Worm (Caenorhabditis elegans) whole organism, mixed stage, embryonic: ENCODE results near the gene hrpu-1.

Experiments
- M03D4.4 ChIP-seq: sonication (generic microtip); optimal IDR thresholded peaks from 2 replicates; lab custom pipeline; 2017; ENCODE audit warnings: mild to moderate bottlenecking, missing genetic modification characterization, missing compliant biosample characterization
- bed-3 ChIP-seq: fragments of 200-800 bp; sonication (Bioruptor generic); optimal IDR thresholded peaks from 3 replicates; lab custom pipeline; 2018; ENCODE audit warnings: mild to moderate bottlenecking, missing genetic modification characterization, moderate library complexity, missing compliant biosample characterization
- blmp-1 ChIP-seq: fragments of 150-350 bp; optimal IDR thresholded peaks from 2 replicates; lab custom pipeline; 2014; ENCODE audit warnings: missing biosample characterization, missing genetic modification characterization
- ceh-39 ChIP-seq: fragments of 150-350 bp; optimal IDR thresholded peaks from 2 replicates; lab custom pipeline; 2014; ENCODE audit warnings: missing biosample characterization, missing genetic modification characterization
- ceh-43 ChIP-seq: fragments of 200-800 bp; sonication (Bioruptor generic); optimal IDR thresholded peaks from 2 replicates; lab custom pipeline; 2018; ENCODE audit warnings: mild to moderate bottlenecking, missing genetic modification characterization, moderate library complexity, missing compliant biosample characterization
- ceh-83 ChIP-seq: fragments of 200-800 bp; sonication (Bioruptor generic); optimal IDR thresholded peaks from 2 replicates; lab custom pipeline; 2018; ENCODE audit warnings: mild to moderate bottlenecking, missing genetic modification characterization, missing compliant biosample characterization
- ces-1 ChIP-seq: fragments of 150-350 bp; optimal IDR thresholded peaks from 2 replicates; lab custom pipeline; 2014; ENCODE audit warnings: missing biosample characterization, missing genetic modification reagents, missing genetic modification characterization
- cnd-1 ChIP-seq: fragments of 200-800 bp; sonication (Bioruptor generic); optimal IDR thresholded peaks from 2 replicates; lab custom pipeline; 2018; ENCODE audit warnings: mild to moderate bottlenecking, missing genetic modification characterization, missing compliant biosample characterization
- drap-1 ChIP-seq: fragments of 200-800 bp; sonication (Bioruptor generic); optimal IDR thresholded peaks from 3 replicates; lab custom pipeline; 2018; ENCODE audit warnings: mild to moderate bottlenecking, missing genetic modification characterization, missing compliant biosample characterization
- elt-1 ChIP-seq: sonication (generic microtip); optimal IDR thresholded peaks from 2 replicates; lab custom pipeline; 2017; ENCODE audit warnings: missing genetic modification characterization, mild to moderate bottlenecking, missing compliant biosample characterization, antibody characterized with exemption, moderate library complexity, borderline replicate concordance; ENCODE audit not compliant: insufficient read depth
- elt-3 ChIP-seq: fragments of 150-350 bp; optimal IDR thresholded peaks from 2 replicates; lab custom pipeline; 2014; ENCODE audit warnings: missing biosample characterization, missing genetic modification characterization
- flh-1 ChIP-seq: fragments of 200-800 bp; sonication (Bioruptor generic); optimal IDR thresholded peaks from 2 replicates; lab custom pipeline; 2018; ENCODE audit warnings: mild to moderate bottlenecking, missing genetic modification characterization, moderate library complexity, missing compliant biosample characterization
- ham-2 ChIP-seq: fragments of 200-800 bp; sonication (Bioruptor generic); optimal IDR thresholded peaks from 2 replicates; lab custom pipeline; 2018; ENCODE audit warnings: mild to moderate bottlenecking, missing genetic modification characterization, missing compliant biosample characterization
- hlh-1 ChIP-seq: fragments of 150-350 bp; optimal IDR thresholded peaks from 2 replicates; lab custom pipeline; 2014; ENCODE audit warnings: missing biosample characterization, missing genetic modification reagents, missing genetic modification characterization
- lin-13 ChIP-seq: fragments of 150-350 bp; optimal IDR thresholded peaks from 2 replicates; lab custom pipeline; 2014; ENCODE audit warnings: missing biosample characterization, missing genetic modification characterization
- lin-32 ChIP-seq: fragments of 200-800 bp; sonication (Bioruptor generic); optimal IDR thresholded peaks from 2 replicates; lab custom pipeline; 2018; ENCODE audit warnings: mild to moderate bottlenecking, missing genetic modification characterization, missing compliant biosample characterization
- lsy-2 ChIP-seq: fragments of 150-350 bp; optimal IDR thresholded peaks from 2 replicates; lab custom pipeline; 2014; ENCODE audit warnings: missing biosample characterization, missing genetic modification characterization
- mab-5 ChIP-seq: fragments of 150-350 bp; optimal IDR thresholded peaks from 2 replicates; lab custom pipeline; 2014; ENCODE audit warnings: missing biosample characterization, missing genetic modification characterization
- mep-1 ChIP-seq: fragments of 150-350 bp; optimal IDR thresholded peaks from 2 replicates; lab custom pipeline; 2017; ENCODE audit warnings: missing biosample characterization, missing genetic modification reagents, missing genetic modification characterization, inconsistent platforms
- mls-2 ChIP-seq: sonication (generic microtip); optimal IDR thresholded peaks from 2 replicates; lab custom pipeline; 2016; ENCODE audit warnings: mild to moderate bottlenecking, missing genetic modification characterization, moderate library complexity, missing compliant biosample characterization
- nhr-12 ChIP-seq: fragments of 150-350 bp; optimal IDR thresholded peaks from 2 replicates; lab custom pipeline; 2014; ENCODE audit warnings: missing biosample characterization, missing genetic modification characterization
- nhr-2 ChIP-seq: fragments of 150-350 bp; optimal IDR thresholded peaks from 2 replicates; lab custom pipeline; 2014; ENCODE audit warnings: missing biosample characterization, missing genetic modification characterization
- nhr-237 ChIP-seq: fragments of 150-350 bp; optimal IDR thresholded peaks from 2 replicates; lab custom pipeline; 2014; ENCODE audit warnings: missing biosample characterization, missing genetic modification characterization
- nhr-76 ChIP-seq: sonication (generic microtip); optimal IDR thresholded peaks from 2 replicates; lab custom pipeline; 2017; ENCODE audit warnings: missing biosample characterization, missing genetic modification characterization
- pha-4 ChIP-seq: fragments of 150-350 bp; optimal IDR thresholded peaks from 2 replicates; lab custom pipeline; 2018; ENCODE audit warnings: missing biosample characterization, missing genetic modification reagents, missing genetic modification characterization
- snpc-4 ChIP-seq: fragments of 150-350 bp; optimal IDR thresholded peaks from 2 replicates; lab custom pipeline; 2014; ENCODE audit warnings: missing biosample characterization, missing genetic modification characterization
- sptf-1 ChIP-seq: sonication (generic microtip); optimal IDR thresholded peaks from 2 replicates; lab custom pipeline; 2017; ENCODE audit warnings: mild to moderate bottlenecking, missing genetic modification characterization, moderate library complexity, missing compliant biosample characterization
- tbx-8 ChIP-seq: fragments of 200-800 bp; sonication (Bioruptor generic); optimal IDR thresholded peaks from 2 replicates; lab custom pipeline; 2018; ENCODE audit warnings: mild to moderate bottlenecking, missing genetic modification characterization, moderate library complexity, missing compliant biosample characterization
- unc-120 ChIP-seq: sonication (generic microtip); optimal IDR thresholded peaks from 2 replicates; lab custom pipeline; 2017; ENCODE audit warnings: missing genetic modification characterization, missing compliant biosample characterization; ENCODE audit not compliant: poor library complexity, severe bottlenecking
- unc-39 ChIP-seq: fragments of 150-350 bp; optimal IDR thresholded peaks from 2 replicates; lab custom pipeline; 2014; ENCODE audit warnings: missing biosample characterization, missing genetic modification characterization
- zip-8 ChIP-seq: fragments of 150-350 bp; optimal IDR thresholded peaks from 2 replicates; lab custom pipeline; 2014; ENCODE audit warnings: missing biosample characterization, missing genetic modification characterization
- ztf-11 ChIP-seq: fragments of 150-350 bp; optimal IDR thresholded peaks from 2 replicates; lab custom pipeline; 2014; ENCODE audit warnings: missing biosample characterization, missing genetic modification characterization

Gene hrpu-1

ce11 chrIV:15012154-15012892 is 27.1 kb upstream of the hrpu-1 start:
- TF ChIP-seq elt-1 (tag; lab: Kevin White, UChicago) (no peak), nhr-237 (no peak), blmp-1 (tag; lab: Kevin White, UChicago) (no peak)

DNA sequence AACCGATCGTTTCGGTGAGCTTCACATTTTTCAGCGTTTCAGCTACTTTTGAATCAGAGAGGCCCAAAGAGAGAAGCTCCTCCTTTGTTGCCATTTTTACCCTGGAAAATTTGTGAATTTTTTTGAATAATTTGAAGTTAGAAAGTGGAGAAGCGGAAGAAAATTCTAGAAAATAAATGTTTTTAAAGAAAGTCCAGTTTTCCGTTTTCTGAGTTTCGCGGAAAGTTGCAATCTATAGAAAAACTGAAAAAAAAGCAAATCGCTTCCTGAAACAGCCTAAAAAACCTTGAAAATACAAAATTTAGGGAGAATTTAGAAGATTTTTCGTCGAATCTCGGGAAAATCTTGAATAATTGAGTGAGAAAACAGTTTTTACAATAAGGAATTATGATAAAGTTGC is 26.3 kb upstream of the hrpu-1 start, which contains the start of gene qars-1:
TSS of gene qars-1 (minus strand) at position 101 of the 400 bp plus-strand sequence.
- TF ChIP-seq bed-3 (GFP tag; lab: Kevin White, UChicago) (no peak), tbx-8 (GFP tag; lab: Kevin White, UChicago) (no peak), pha-4 (no peak), flh-1 (no peak), ceh-83 (GFP tag; lab: Kevin White, UChicago) (no peak), ham-2 (GFP tag; lab: Kevin White, UChicago) (no peak), mab-5 (no peak), unc-120 (no peak), M03D4.4 (no peak), cnd-1 (no peak)

DNA sequence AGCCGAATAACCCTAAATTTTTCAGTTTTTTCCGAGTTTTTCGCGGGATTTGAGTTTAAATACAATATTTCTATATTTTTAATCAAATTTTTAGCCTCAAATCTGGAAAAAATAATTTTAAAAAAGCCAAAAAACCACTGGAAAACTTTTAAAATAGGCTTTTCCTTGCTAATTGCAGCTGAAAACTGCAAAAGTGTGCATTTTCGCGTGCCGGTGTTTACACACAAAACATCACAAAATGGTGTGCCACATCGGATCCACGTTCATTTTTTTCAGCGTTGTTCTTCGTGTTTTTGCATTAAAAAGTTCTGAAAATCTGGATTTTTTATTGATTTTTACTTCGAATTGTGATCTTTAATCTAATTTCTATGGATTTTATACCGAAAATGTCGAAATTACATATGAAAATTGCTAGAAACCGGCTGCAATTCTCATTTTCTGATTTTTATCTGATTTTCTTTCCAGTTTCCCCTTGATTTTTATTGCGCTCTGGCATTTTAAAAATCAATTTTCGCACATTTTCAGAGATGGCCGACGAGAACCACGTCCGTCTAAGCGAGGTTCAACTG is 25.8 kb upstream of the hrpu-1 start, which contains the start of gene Y41E3.7:
TSS of gene Y41E3.7 (plus strand) at position 519 of the 569 bp plus-strand sequence.
- TF ChIP-seq flh-1: no peak
- peak; percentile 18 for TF ChIP-seq ces-1 (GFP tag; lab: Kevin White, UChicago)
- peak; percentile 29 for TF ChIP-seq ham-2 (GFP tag; lab: Kevin White, UChicago)

- TF ChIP-seq ces-1 (GFP tag; lab: Kevin White, UChicago) (peak; percentile 98), mls-2 (no peak)
- TF ChIP-seq, all 35 proteins: peak for 1
Observed at ce11 chrIV:15016984-15017383, 22.4 kb upstream of the hrpu-1 start.

- TF ChIP-seq tbx-8 (GFP tag; lab: Kevin White, UChicago): no peak
- TF ChIP-seq flh-1: no peak
- TF ChIP-seq mls-2: peak; percentile 43
- no peak for TF ChIP-seq elt-1 (tag; lab: Kevin White, UChicago)
- TF ChIP-seq ces-1 (GFP tag; lab: Kevin White, UChicago): peak; percentile 61
- TF ChIP-seq bed-3 (GFP tag; lab: Kevin White, UChicago): no peak
- TF ChIP-seq, all 35 proteins: peak for 2
Observed at ce11 chrIV:15020958-15021357, 18.5 kb upstream of the hrpu-1 start.

DNA sequence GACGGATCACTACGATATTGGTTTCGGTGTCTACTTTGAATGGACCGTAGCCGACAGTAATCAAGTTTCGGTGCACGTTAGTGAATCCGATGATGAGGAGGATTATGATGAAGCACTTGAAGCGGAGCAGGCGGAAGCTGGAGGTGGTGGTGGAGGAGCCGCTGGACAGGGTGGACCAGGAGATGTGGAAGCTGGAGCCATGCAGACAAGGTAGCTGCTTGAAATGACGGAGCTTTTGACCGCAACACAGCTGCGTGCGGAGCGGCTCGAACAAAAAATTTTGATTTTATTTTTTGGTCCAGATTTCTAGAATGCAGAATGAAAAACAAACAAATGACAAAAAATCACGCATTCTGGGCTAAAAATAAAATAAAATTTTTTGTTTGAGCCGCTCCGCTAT is 15.0 kb upstream of the hrpu-1 start:
- TF ChIP-seq zip-8 (tag; lab: Kevin White, UChicago): no peak
- TF ChIP-seq ztf-11 (tag; lab: Kevin White, UChicago): no peak
- TF ChIP-seq lin-13 (tag; lab: Kevin White, UChicago): no peak
- no peak for TF ChIP-seq hlh-1 (tag; lab: Kevin White, UChicago)
- no peak for TF ChIP-seq blmp-1 (tag; lab: Kevin White, UChicago)
- TF ChIP-seq nhr-12 (tag; lab: Kevin White, UChicago): no peak
- TF ChIP-seq mab-5: no peak
- TF ChIP-seq ceh-43 (GFP tag; lab: Kevin White, UChicago): no peak

DNA sequence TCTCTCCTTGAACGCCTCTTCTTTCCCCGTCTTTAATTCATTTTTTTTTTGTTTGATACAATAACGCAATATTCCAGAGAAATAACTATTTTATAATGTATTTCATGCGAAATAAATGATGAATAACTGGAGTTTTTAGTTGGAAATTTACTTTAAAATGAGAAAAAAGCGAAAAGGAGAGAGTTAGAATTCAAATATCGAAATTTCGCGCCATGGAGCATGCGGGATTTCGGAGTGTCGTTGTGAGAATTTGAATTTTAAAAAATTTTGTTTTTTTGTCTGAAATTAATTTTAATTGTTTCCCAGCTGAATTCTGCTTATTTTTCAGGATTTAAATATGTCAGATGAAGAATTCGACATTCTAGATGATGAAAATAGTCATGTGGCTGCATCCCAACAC is 14.0 kb upstream of the hrpu-1 start, which contains the start of gene fcd-2:
TSS of gene fcd-2 (plus strand) at position 327 of the 400 bp plus-strand sequence.
- TF ChIP-seq drap-1 (GFP tag; lab: Kevin White, UChicago) (no peak), cnd-1 (no peak), tbx-8 (GFP tag; lab: Kevin White, UChicago) (no peak), ham-2 (GFP tag; lab: Kevin White, UChicago) (no peak), lin-13 (tag; lab: Kevin White, UChicago) (peak; percentile 34), bed-3 (GFP tag; lab: Kevin White, UChicago) (no peak), elt-3 (tag; lab: Kevin White, UChicago) (no peak), unc-120 (no peak), lin-32 (no peak), ceh-43 (GFP tag; lab: Kevin White, UChicago) (no peak), pha-4 (peak; percentile 5), mls-2 (no peak), mep-1 (peak; percentile 60), zip-8 (tag; lab: Kevin White, UChicago) (no peak), snpc-4 (tag; lab: Kevin White, UChicago) (no peak), ces-1 (GFP tag; lab: Kevin White, UChicago) (peak; percentile 33), blmp-1 (tag; lab: Kevin White, UChicago) (no peak), nhr-76 (tag; lab: Kevin White, UChicago) (no peak), lsy-2 (tag; lab: Kevin White, UChicago) (peak; percentile 28), nhr-2 (tag; lab: Kevin White, UChicago) (no peak), hlh-1 (tag; lab: Kevin White, UChicago) (no peak), ceh-39 (tag; lab: Kevin White, UChicago) (no peak), ztf-11 (tag; lab: Kevin White, UChicago) (no peak), M03D4.4 (no peak), elt-1 (tag; lab: Kevin White, UChicago) (no peak), unc-39 (no peak), ceh-83 (GFP tag; lab: Kevin White, UChicago) (no peak), flh-1 (no peak), nhr-237 (peak; percentile 35), nhr-12 (tag; lab: Kevin White, UChicago) (no peak), sptf-1 (tag; lab: Kevin White, UChicago) (no peak)
